Fruit fly (Drosophila melanogaster) whole organism, adult: ENCODE results near the gene scyl.

Source experiments
- CG7045 ChIP-seq: fragments of 200-800 bp; sonication (Bioruptor generic); optimal IDR thresholded peaks from 2 replicates; lab custom pipeline; 2017; ENCODE audit warnings: missing biosample characterization, mild to moderate bottlenecking, missing genetic modification characterization
- CG7101 ChIP-seq: fragments of 200-800 bp; sonication (Bioruptor generic); optimal IDR thresholded peaks from 2 replicates; lab custom pipeline; 2018; ENCODE audit warnings: missing biosample characterization, mild to moderate bottlenecking, missing genetic modification characterization, moderate library complexity
- bab1 ChIP-seq: fragments of 200-800 bp; sonication (Bioruptor generic); optimal IDR thresholded peaks from 3 replicates; lab custom pipeline; 2019; ENCODE audit warnings: missing biosample characterization, mild to moderate bottlenecking, missing genetic modification characterization, moderate library complexity
- tj ChIP-seq: fragments of 200-800 bp; sonication (Bioruptor generic); optimal IDR thresholded peaks from 3 replicates; lab custom pipeline; 2017; ENCODE audit warnings: missing biosample characterization, mild to moderate bottlenecking, missing genetic modification characterization, moderate library complexity

DNA sequence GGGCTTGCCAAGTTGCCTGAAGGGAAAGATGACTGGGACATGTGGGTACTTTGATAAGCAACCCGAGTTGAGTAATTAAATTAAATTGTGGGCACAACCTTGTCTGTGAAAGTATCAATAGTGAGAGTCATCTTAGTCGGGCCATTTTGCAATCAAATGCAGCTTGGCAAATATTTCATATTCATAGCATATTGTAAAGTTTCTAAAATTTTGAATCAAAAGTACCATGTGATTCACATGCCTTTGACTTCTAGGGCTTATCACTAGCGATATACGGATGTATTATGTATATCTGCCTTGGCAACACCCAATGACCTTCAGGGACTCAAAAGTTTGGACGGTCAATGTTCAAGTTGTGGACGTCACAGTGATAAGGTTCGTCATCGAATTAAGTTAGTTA is 38.1 kb downstream of the scyl start:
- TF ChIP-seq CG7045 (no peak), tj (GFP tag; lab: Kevin White, UChicago) (no peak), CG7101 (tag; lab: Kevin White, UChicago) (no peak), bab1 (GFP tag; lab: Kevin White, UChicago) (no peak)
